Worm (Caenorhabditis elegans): Measurements from ENCODE around the gene F36A4.3.

DNA sequence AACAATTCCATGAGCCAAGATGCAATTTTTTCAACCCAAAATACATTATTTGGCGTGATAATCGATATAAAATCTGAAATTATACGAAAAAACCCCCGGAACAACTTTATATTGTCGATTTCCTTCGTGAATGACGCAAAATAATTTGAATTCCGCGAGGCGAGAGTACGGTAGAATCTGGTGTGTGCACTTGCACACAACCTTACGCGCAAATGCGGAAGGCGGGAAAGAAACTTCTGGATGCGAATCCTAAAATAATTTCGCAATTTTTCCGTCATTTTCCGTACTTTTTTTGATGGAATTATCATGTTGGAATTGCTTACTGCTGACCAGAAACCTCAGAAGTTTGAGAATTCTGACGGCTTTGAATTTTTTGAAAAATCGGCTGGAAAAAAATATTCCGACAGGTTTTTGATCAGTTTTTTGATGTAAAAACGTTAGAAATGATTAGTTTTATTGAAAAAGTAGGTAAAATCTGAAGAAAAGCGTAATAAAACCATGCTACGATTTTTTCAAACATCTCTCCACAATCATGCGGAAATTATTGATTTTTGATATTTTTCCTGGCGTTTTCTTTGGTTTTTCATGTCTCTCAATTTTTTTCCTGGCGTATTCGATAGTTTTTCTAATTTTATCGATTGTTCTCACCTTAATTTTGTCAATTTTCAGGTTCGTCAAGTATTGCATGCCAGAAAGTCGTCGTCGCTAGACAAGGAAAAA lies 38.0 kb downstream of the F36A4.3 start, which contains the start of gene set-9:
- TF ChIP-seq hlh-6 (tag; optimal IDR thresholded peaks at IDR 0.05) (no peak), pat-9 (tag; optimal IDR thresholded peaks at IDR 0.05) (no peak), pax-1 (tag; optimal IDR thresholded peaks at IDR 0.05) (no peak), sox-2 (GFP tag; IDR thresholded peaks at IDR 0.05) (no peak)

Measured in whole organism, late embryonic.